Worm (Caenorhabditis elegans): ENCODE data around the gene EEED8.2.

DNA sequence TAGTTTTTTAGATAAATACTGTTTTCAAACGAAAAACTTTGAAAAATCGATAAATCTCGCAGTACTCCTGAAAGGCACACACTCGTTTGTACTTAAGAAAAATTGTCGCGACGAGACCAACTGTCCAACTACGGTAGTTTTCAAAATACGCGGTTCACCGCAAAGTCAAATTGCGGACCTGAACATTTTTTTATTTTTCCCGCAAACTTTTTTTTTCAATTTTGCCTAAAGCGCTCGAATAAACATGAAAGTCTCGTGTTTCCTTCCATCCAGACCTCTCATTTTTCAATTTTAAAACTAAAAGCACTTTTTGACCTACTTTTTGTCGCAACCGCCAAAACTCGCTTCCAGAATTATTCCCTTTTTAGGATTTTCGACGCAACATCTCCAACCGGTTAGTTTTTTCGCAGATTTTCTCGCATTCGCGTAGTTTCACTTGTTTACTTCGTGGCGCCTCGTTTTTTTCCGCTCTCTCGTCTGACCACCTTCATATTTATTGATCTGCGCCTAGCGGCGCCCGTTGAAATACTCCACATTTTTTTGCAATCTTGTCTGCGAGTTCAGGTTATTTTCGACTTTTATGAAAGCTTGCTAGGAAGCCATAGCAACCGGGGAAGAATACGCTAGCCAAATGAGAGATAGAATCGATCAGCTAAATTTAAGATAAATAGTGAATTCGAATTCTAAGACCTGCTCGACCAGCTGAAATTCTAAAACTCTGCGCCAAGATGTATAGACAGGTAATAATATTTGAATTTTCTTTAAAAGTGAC lies 38.9 kb upstream of the EEED8.2 start, which contains the start of gene prdx-2:
- TF ChIP-seq efl-3 (GFP tag; optimal IDR thresholded peaks at IDR 0.05): no peak
- TF ChIP-seq Y116A8C.19 (tag; optimal IDR thresholded peaks at IDR 0.05; ENCODE audit: borderline replicate concordance): no peak
- TF ChIP-seq nhr-12 (tag; optimal IDR thresholded peaks at IDR 0.05): no peak
